Worm (Caenorhabditis elegans) whole organism, L1 larva: ENCODE data around the gene Y32F6B.1.

Experiments
- ces-1 ChIP-seq: fragments of 150-350 bp; optimal IDR thresholded peaks from 2 replicates; lab custom pipeline; 2014; ENCODE audit warnings: missing biosample characterization, missing genetic modification reagents, missing genetic modification characterization
- dsc-1 ChIP-seq: sonication (generic microtip); optimal IDR thresholded peaks from 2 replicates; lab custom pipeline; 2016; ENCODE audit warnings: mild to moderate bottlenecking, missing genetic modification characterization, missing compliant biosample characterization
- efl-1 ChIP-seq, 4 experiments: fragments of 150-350 bp; optimal IDR thresholded peaks in 3 of 4; peaks in 1 of 4; 1 replicate in 1 of 4; 2 replicates in 3 of 4; lab custom pipeline; 2014; ENCODE audit warnings: missing biosample characterization in 2 of 4, missing genetic modification characterization in 2 of 4, missing genetic modification reagents in 2 of 4
- ets-5 ChIP-seq: fragments of 200-800 bp; sonication (Bioruptor generic); IDR thresholded peaks from 2 replicates; pipeline ENCODE4 v1.3.6; 2022; ENCODE audit warnings: missing genetic modification characterization, missing compliant biosample characterization
- lin-15B ChIP-seq: fragments of 150-350 bp; sonication (generic microtip); optimal IDR thresholded peaks from 3 replicates; lab custom pipeline; 2014; ENCODE audit warnings: missing biosample characterization, missing genetic modification characterization
- pag-3 ChIP-seq: sonication (generic microtip); optimal IDR thresholded peaks from 2 replicates; lab custom pipeline; 2017; ENCODE audit warnings: missing genetic modification characterization, mild to moderate bottlenecking, missing compliant biosample characterization, antibody characterized with exemption, borderline replicate concordance; ENCODE audit not compliant: insufficient read depth

DNA sequence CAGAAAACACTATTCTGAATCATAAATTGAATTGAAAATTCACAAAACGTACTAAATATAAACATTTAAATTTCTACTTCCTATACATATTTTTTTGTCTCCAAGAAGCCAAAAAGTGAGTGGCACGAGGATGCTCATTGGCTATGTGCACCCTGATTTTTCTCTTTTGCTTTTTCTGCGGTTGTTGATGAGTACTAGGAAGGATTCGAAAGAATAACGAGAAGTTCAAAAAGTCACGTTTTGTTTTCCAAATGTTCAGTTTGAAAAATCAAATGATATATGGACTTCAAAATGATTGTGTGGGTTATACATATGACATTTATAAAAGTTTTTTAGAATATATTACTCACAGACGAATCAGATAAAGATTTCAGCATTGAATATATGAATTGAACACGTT is 19.8 kb downstream of the Y32F6B.1 start:
- TF ChIP-seq ces-1 (GFP tag; lab: Kevin White, UChicago), result no peak
- no peak for TF ChIP-seq efl-1 (optimal IDR thresholded peaks at IDR 0.05; lab: Kevin White, UChicago)
- no peak for TF ChIP-seq efl-1 (GFP tag; optimal IDR thresholded peaks at IDR 0.05 in 1 of 2; lab: Kevin White, UChicago)
- TF ChIP-seq lin-15B (tag; lab: Kevin White, UChicago), result no peak
- TF ChIP-seq pag-3, result no peak
- no peak for TF ChIP-seq dsc-1 (tag; lab: Kevin White, UChicago)
- TF ChIP-seq ets-5, result no peak
